Fruit fly (Drosophila melanogaster) whole organism, prepupa: ENCODE measurements around the gene CG13659.

Source experiments
- Blimp-1 ChIP-seq: fragments of 200-800 bp; sonication (Bioruptor generic); optimal IDR thresholded peaks from 3 replicates; lab custom pipeline; 2017; ENCODE audit warnings: missing biosample characterization, missing genetic modification characterization, mild to moderate bottlenecking, moderate library complexity, missing genetic modification reagents
- CG10669 ChIP-seq: fragments of 200-800 bp; sonication (Bioruptor generic); optimal IDR thresholded peaks from 3 replicates; lab custom pipeline; 2018; ENCODE audit warnings: missing biosample characterization, mild to moderate bottlenecking, missing genetic modification characterization, moderate library complexity
- CG11294 ChIP-seq: fragments of 200-800 bp; sonication (Bioruptor generic); IDR thresholded peaks from 2 replicates; pipeline ENCODE4 v1.3.6; 2022; ENCODE audit warnings: missing biosample characterization, missing genetic modification characterization
- CG11762 ChIP-seq: fragments of 200-800 bp; sonication (Bioruptor generic); optimal IDR thresholded peaks from 3 replicates; lab custom pipeline; 2016; ENCODE audit warnings: missing biosample characterization, missing genetic modification characterization; ENCODE audit not compliant: insufficient read depth
- CG11902 ChIP-seq: fragments of 200-800 bp; sonication (Bioruptor generic); optimal IDR thresholded peaks from 3 replicates; lab custom pipeline; 2016; ENCODE audit warnings: missing biosample characterization, missing genetic modification characterization
- CG15336 ChIP-seq: fragments of 200-800 bp; sonication (Bioruptor generic); IDR thresholded peaks from 2 replicates; pipeline ENCODE4 v1.3.6; 2022; ENCODE audit warnings: missing biosample characterization, missing genetic modification characterization
- CG16779 ChIP-seq: fragments of 200-800 bp; sonication (Bioruptor generic); optimal IDR thresholded peaks from 3 replicates; lab custom pipeline; 2017; ENCODE audit warnings: missing biosample characterization, mild to moderate bottlenecking, missing genetic modification characterization
- CG3032 ChIP-seq: fragments of 200-800 bp; optimal IDR thresholded peaks from 2 replicates; lab custom pipeline; 2019; ENCODE audit warnings: missing biosample characterization, mild to moderate bottlenecking, missing genetic modification characterization, moderate library complexity
- CG31627 ChIP-seq: fragments of 200-800 bp; sonication (Bioruptor generic); optimal IDR thresholded peaks from 3 replicates; lab custom pipeline; 2016; ENCODE audit warnings: missing biosample characterization, missing genetic modification characterization
- CG34406 ChIP-seq: fragments of 200-800 bp; sonication (Bioruptor generic); optimal IDR thresholded peaks from 3 replicates; lab custom pipeline; 2016; ENCODE audit warnings: missing biosample characterization, missing genetic modification characterization
- CG3919 ChIP-seq: fragments of 200-800 bp; sonication (Bioruptor generic); optimal IDR thresholded peaks from 3 replicates; lab custom pipeline; 2016; ENCODE audit warnings: missing biosample characterization, missing genetic modification characterization
- CG4318 ChIP-seq: fragments of 200-800 bp; sonication (Bioruptor generic); optimal IDR thresholded peaks from 3 replicates; lab custom pipeline; 2017; ENCODE audit warnings: missing biosample characterization, mild to moderate bottlenecking, missing genetic modification characterization
- CG6163 ChIP-seq: fragments of 200-800 bp; sonication (Bioruptor generic); IDR thresholded peaks from 3 replicates; pipeline ENCODE4 v1.3.6; 2022; ENCODE audit warnings: missing biosample characterization, missing genetic modification characterization
- CG6276 ChIP-seq: fragments of 200-800 bp; sonication (Bioruptor generic); optimal IDR thresholded peaks from 2 replicates; lab custom pipeline; 2017; ENCODE audit warnings: missing biosample characterization, mild to moderate bottlenecking, missing genetic modification characterization
- CG6792 ChIP-seq: fragments of 200-800 bp; sonication (Bioruptor generic); optimal IDR thresholded peaks from 3 replicates; lab custom pipeline; 2016; ENCODE audit warnings: missing biosample characterization, missing genetic modification characterization
- CG6854 ChIP-seq: fragments of 200-800 bp; sonication (Bioruptor generic); optimal IDR thresholded peaks from 2 replicates; lab custom pipeline; 2017; ENCODE audit warnings: missing biosample characterization, mild to moderate bottlenecking, missing genetic modification characterization
- CG7368 ChIP-seq: fragments of 200-800 bp; sonication (Bioruptor generic); optimal IDR thresholded peaks from 3 replicates; lab custom pipeline; 2016; ENCODE audit warnings: missing biosample characterization, missing genetic modification characterization
- CG8119 ChIP-seq: fragments of 200-800 bp; sonication (Bioruptor generic); IDR thresholded peaks from 3 replicates; pipeline ENCODE4 v1.3.6; 2022; ENCODE audit warnings: missing biosample characterization, missing genetic modification characterization
- CG8319 ChIP-seq: fragments of 200-800 bp; sonication (Bioruptor generic); optimal IDR thresholded peaks from 3 replicates; lab custom pipeline; 2016; ENCODE audit warnings: missing biosample characterization, missing genetic modification characterization
- CG8632 ChIP-seq: fragments of 200-800 bp; sonication (Bioruptor generic); optimal IDR thresholded peaks from 3 replicates; lab custom pipeline; 2016; ENCODE audit warnings: missing biosample characterization, missing genetic modification characterization
- Eip75B ChIP-seq: fragments of 200-800 bp; sonication (Bioruptor generic); optimal IDR thresholded peaks from 3 replicates; lab custom pipeline; 2016; ENCODE audit warnings: missing biosample characterization, missing genetic modification characterization
- Eip93F ChIP-seq: fragments of 200-800 bp; sonication (Bioruptor generic); optimal IDR thresholded peaks from 2 replicates; lab custom pipeline; 2016; ENCODE audit warnings: missing biosample characterization, mild to moderate bottlenecking, missing genetic modification characterization
- Ets96B ChIP-seq: fragments of 200-800 bp; optimal IDR thresholded peaks from 2 replicates; lab custom pipeline; 2019; ENCODE audit warnings: missing biosample characterization, mild to moderate bottlenecking, missing genetic modification characterization, moderate library complexity
- Gug ChIP-seq: fragments of 200-800 bp; sonication (Bioruptor generic); IDR thresholded peaks from 2 replicates; pipeline ENCODE4 v1.3.6; 2022; ENCODE audit warnings: missing biosample characterization, missing genetic modification characterization
- Hr39 ChIP-seq: fragments of 200-800 bp; sonication (Bioruptor generic); optimal IDR thresholded peaks from 2 replicates; lab custom pipeline; 2016; ENCODE audit warnings: missing biosample characterization, missing genetic modification characterization
- Hr4 ChIP-seq: fragments of 200-800 bp; sonication (Bioruptor generic); optimal IDR thresholded peaks from 3 replicates; lab custom pipeline; 2016; ENCODE audit warnings: missing biosample characterization, missing genetic modification characterization
- Lpt ChIP-seq: fragments of 200-800 bp; sonication (Bioruptor generic); optimal IDR thresholded peaks from 3 replicates; lab custom pipeline; 2016; ENCODE audit warnings: missing biosample characterization, missing genetic modification characterization
- Met ChIP-seq: fragments of 200-800 bp; sonication (Bioruptor generic); optimal IDR thresholded peaks from 3 replicates; lab custom pipeline; 2016; ENCODE audit warnings: missing biosample characterization, missing genetic modification characterization
- OdsH ChIP-seq: fragments of 200-800 bp; sonication (Bioruptor generic); optimal IDR thresholded peaks from 3 replicates; lab custom pipeline; 2016; ENCODE audit warnings: missing biosample characterization, missing genetic modification characterization
- Sox102F ChIP-seq: fragments of 200-800 bp; sonication (Bioruptor generic); optimal IDR thresholded peaks from 2 replicates; lab custom pipeline; 2016; ENCODE audit warnings: missing biosample characterization, mild to moderate bottlenecking, missing genetic modification characterization
- Sox14 ChIP-seq: fragments of 200-800 bp; sonication (Bioruptor generic); optimal IDR thresholded peaks from 3 replicates; lab custom pipeline; 2016; ENCODE audit warnings: missing biosample characterization, missing genetic modification characterization
- acj6 ChIP-seq: fragments of 200-800 bp; sonication (Bioruptor generic); optimal IDR thresholded peaks from 3 replicates; lab custom pipeline; 2016; ENCODE audit warnings: missing biosample characterization, missing genetic modification characterization
- cyc ChIP-seq: fragments of 200-800 bp; sonication (Bioruptor generic); optimal IDR thresholded peaks from 3 replicates; lab custom pipeline; 2016; ENCODE audit warnings: missing biosample characterization, missing genetic modification characterization
- dac ChIP-seq: fragments of 200-800 bp; sonication (Bioruptor generic); optimal IDR thresholded peaks from 2 replicates; lab custom pipeline; 2017; ENCODE audit warnings: missing biosample characterization, mild to moderate bottlenecking, missing genetic modification characterization
- esn ChIP-seq: fragments of 200-800 bp; sonication (Bioruptor generic); optimal IDR thresholded peaks from 2 replicates; lab custom pipeline; 2016; ENCODE audit warnings: missing biosample characterization, mild to moderate bottlenecking, missing genetic modification characterization, moderate library complexity
- fd59A ChIP-seq: fragments of 200-800 bp; sonication (Bioruptor generic); optimal IDR thresholded peaks from 2 replicates; lab custom pipeline; 2017; ENCODE audit warnings: missing biosample characterization, mild to moderate bottlenecking, missing genetic modification characterization, missing genetic modification reagents
- fd85E ChIP-seq: fragments of 200-800 bp; sonication (Bioruptor generic); optimal IDR thresholded peaks from 3 replicates; lab custom pipeline; 2016; ENCODE audit warnings: missing biosample characterization, missing genetic modification characterization
- fkh ChIP-seq: fragments of 200-800 bp; sonication (Bioruptor generic); optimal IDR thresholded peaks from 3 replicates; lab custom pipeline; 2017; ENCODE audit warnings: missing biosample characterization, mild to moderate bottlenecking, missing genetic modification characterization, moderate library complexity
- lz ChIP-seq: fragments of 200-800 bp; sonication (Bioruptor generic); optimal IDR thresholded peaks from 3 replicates; lab custom pipeline; 2016; ENCODE audit warnings: missing biosample characterization, missing genetic modification characterization
- net ChIP-seq: fragments of 200-800 bp; sonication (Bioruptor generic); optimal IDR thresholded peaks from 3 replicates; lab custom pipeline; 2016; ENCODE audit warnings: missing biosample characterization, missing genetic modification characterization
- pdm3 ChIP-seq: fragments of 200-800 bp; sonication (Bioruptor generic); optimal IDR thresholded peaks from 3 replicates; lab custom pipeline; 2016; ENCODE audit warnings: missing biosample characterization, missing genetic modification characterization
- salr ChIP-seq, 2 experiments: fragments of 200-800 bp; sonication (Bioruptor generic); optimal IDR thresholded peaks; 3 replicates each; lab custom pipeline; 2016 to 2018; ENCODE audit warnings: missing biosample characterization in 2 of 2, missing genetic modification characterization in 2 of 2, mild to moderate bottlenecking in 1 of 2
- spab ChIP-seq: fragments of 200-800 bp; sonication (Bioruptor generic); optimal IDR thresholded peaks from 2 replicates; lab custom pipeline; 2017; ENCODE audit warnings: missing biosample characterization, mild to moderate bottlenecking, missing genetic modification characterization, missing genetic modification reagents
- topi ChIP-seq: fragments of 200-800 bp; sonication (Bioruptor generic); optimal IDR thresholded peaks from 3 replicates; lab custom pipeline; 2016; ENCODE audit warnings: missing biosample characterization, missing genetic modification characterization
- vri ChIP-seq: fragments of 200-800 bp; sonication (Bioruptor generic); optimal IDR thresholded peaks from 3 replicates; lab custom pipeline; 2016; ENCODE audit warnings: missing biosample characterization, mild to moderate bottlenecking, missing genetic modification characterization

Gene CG13659

dm6 chr3R:25258628-25259240, 42.0 kb upstream of the CG13659 start, which contains the start of gene CG11857 (continued):
- TF ChIP-seq Hr4 (GFP tag; lab: Kevin White, UChicago) (peak; percentile 97), Hr39 (GFP tag; lab: Kevin White, UChicago) (peak; percentile 98), CG6792 (GFP tag; lab: Kevin White, UChicago) (peak; percentile 94), Blimp-1 (GFP tag; lab: Kevin White, UChicago) (peak; percentile 86), CG6854 (GFP tag; lab: Kevin White, UChicago) (peak; percentile 76), fkh (GFP tag; lab: Kevin White, UChicago) (peak; percentile 86), salr (GFP tag; optimal IDR thresholded peaks at IDR 0.05; lab: Kevin White, UChicago) (peak in 1 of 2 experiments; percentile 93), CG10669 (GFP tag; lab: Kevin White, UChicago) (peak; percentile 94), dac (GFP tag; lab: Kevin White, UChicago) (peak; percentile 94), Eip75B (GFP tag; lab: Kevin White, UChicago) (peak; percentile 95), Ets96B (tag; lab: Kevin White, UChicago) (peak; percentile 94)

dm6 chr3R:25260670-25261069, 40.0 kb upstream of the CG13659 start:
- no peak for TF ChIP-seq CG3919 (GFP tag; lab: Kevin White, UChicago)
- TF ChIP-seq Hr39 (GFP tag; lab: Kevin White, UChicago), result no peak
- TF ChIP-seq CG8319, result no peak
- TF ChIP-seq CG11762 (GFP tag; lab: Kevin White, UChicago), result no peak
- no peak for TF ChIP-seq Eip93F (GFP tag; lab: Kevin White, UChicago)
- TF ChIP-seq CG31627 (GFP tag; lab: Kevin White, UChicago), result no peak
- no peak for TF ChIP-seq net (GFP tag; lab: Kevin White, UChicago)
- TF ChIP-seq CG11902 (GFP tag; lab: Kevin White, UChicago), result no peak
- TF ChIP-seq, all 60 proteins: peak for 0

- TF ChIP-seq CG6792 (GFP tag; lab: Kevin White, UChicago), result no peak
- TF ChIP-seq Gug (GFP tag; lab: Robert Waterston, UW), result peak; percentile 65
- no peak for TF ChIP-seq CG11762 (GFP tag; lab: Kevin White, UChicago)
- TF ChIP-seq acj6 (GFP tag; lab: Kevin White, UChicago), result no peak
- no peak for TF ChIP-seq CG10669 (GFP tag; lab: Kevin White, UChicago)
- peak; percentile 77 for TF ChIP-seq lz (GFP tag; lab: Kevin White, UChicago)
- TF ChIP-seq CG6163 (GFP tag; lab: Robert Waterston, UW), result peak; percentile 58; the same call in 1 of the 3 replicates
- no peak for TF ChIP-seq CG4318
- no peak for TF ChIP-seq cyc (GFP tag; lab: Kevin White, UChicago)
- TF ChIP-seq CG8632 (GFP tag; lab: Kevin White, UChicago), result no peak
- no peak for TF ChIP-seq pdm3 (GFP tag; lab: Kevin White, UChicago)
- TF ChIP-seq fd59A (GFP tag; lab: Kevin White, UChicago), result no peak
- peak; percentile 44; the same call in 2 of the 3 replicates for TF ChIP-seq CG8119
- peak; percentile 78 for TF ChIP-seq esn (GFP tag; lab: Kevin White, UChicago)
- TF ChIP-seq CG6854 (GFP tag; lab: Kevin White, UChicago), result no peak
- TF ChIP-seq fkh (GFP tag; lab: Kevin White, UChicago), result peak; percentile 76
- TF ChIP-seq CG7368 (GFP tag; lab: Kevin White, UChicago), result no peak
- no peak for TF ChIP-seq CG34406 (GFP tag; lab: Kevin White, UChicago)
- no peak for TF ChIP-seq Met (GFP tag; lab: Kevin White, UChicago)
- TF ChIP-seq Sox102F, result no peak
- peak; percentile 6 for TF ChIP-seq Lpt (GFP tag; lab: Kevin White, UChicago)
- TF ChIP-seq Ets96B (tag; lab: Kevin White, UChicago), result peak; percentile 53
- no peak for TF ChIP-seq spab (GFP tag; lab: Kevin White, UChicago)
- peak; percentile 58 for TF ChIP-seq CG3032 (tag; lab: Kevin White, UChicago)
- TF ChIP-seq vri (GFP tag; lab: Kevin White, UChicago), result peak; percentile 94
- TF ChIP-seq CG6276 (GFP tag; lab: Kevin White, UChicago), result no peak
- TF ChIP-seq Blimp-1 (GFP tag; lab: Kevin White, UChicago), result no peak
- TF ChIP-seq CG15336 (GFP tag; lab: Robert Waterston, UW), result 0 out of 2 replicates have a peak, but pooled peaks have one; percentile 43
- no peak for TF ChIP-seq Hr39 (GFP tag; lab: Kevin White, UChicago)
- TF ChIP-seq CG16779 (tag; lab: Kevin White, UChicago), result no peak
- no peak for TF ChIP-seq topi (GFP tag; lab: Kevin White, UChicago)
- TF ChIP-seq fd85E (GFP tag; lab: Kevin White, UChicago), result no peak
- TF ChIP-seq Sox14, result no peak
- no peak for TF ChIP-seq OdsH (GFP tag; lab: Kevin White, UChicago)
- TF ChIP-seq CG11294, result peak; percentile 28; the same call in 1 of the 2 replicates
- TF ChIP-seq CG3919 (GFP tag; lab: Kevin White, UChicago), result no peak
- peak; percentile 60 for TF ChIP-seq Eip93F (GFP tag; lab: Kevin White, UChicago)
These were observed 38.3 kb upstream of the CG13659 start, which contains the start of the genes Kdsr and CG11858 for dm6 chr3R:25262322-25262761. Gene Kdsr (minus strand): TSS chr3R:25262498. Gene CG11858 (plus strand): TSS chr3R:25262741.
